Fruit fly (Drosophila melanogaster) ovary, adult (tissue): ENCODE measurements around the gene Egfrap.

Source experiments
- CG17801 ChIP-seq: fragments of 200-800 bp; optimal IDR thresholded peaks from 2 replicates; lab custom pipeline; 2019; ENCODE audit warnings: missing biosample characterization, mild to moderate bottlenecking, missing genetic modification characterization, moderate library complexity; ENCODE audit not compliant: partially characterized antibody

The Egfrap gene

DNA sequence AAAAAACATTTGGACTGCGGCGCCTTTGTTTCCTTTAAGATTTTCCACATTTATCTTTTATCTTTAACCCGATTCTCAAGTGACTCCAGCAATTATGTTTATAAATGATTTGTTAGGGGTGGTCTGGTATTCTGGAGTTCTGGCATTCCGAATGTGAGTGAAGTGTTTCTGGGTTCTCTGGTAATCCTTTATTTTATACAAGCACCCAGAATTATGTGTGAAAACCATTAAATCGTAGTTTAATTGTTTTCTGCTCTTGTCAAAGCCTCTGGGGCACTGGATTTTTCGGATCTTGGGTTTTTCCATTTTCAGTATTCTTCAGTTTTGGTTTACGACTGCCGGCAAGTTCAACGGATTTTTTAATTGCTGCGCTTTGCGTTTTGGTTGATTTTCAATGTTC, 29.0 kb upstream of the Egfrap start:
- TF ChIP-seq CG17801 (GFP tag; lab: Kevin White, UChicago) = no peak

DNA sequence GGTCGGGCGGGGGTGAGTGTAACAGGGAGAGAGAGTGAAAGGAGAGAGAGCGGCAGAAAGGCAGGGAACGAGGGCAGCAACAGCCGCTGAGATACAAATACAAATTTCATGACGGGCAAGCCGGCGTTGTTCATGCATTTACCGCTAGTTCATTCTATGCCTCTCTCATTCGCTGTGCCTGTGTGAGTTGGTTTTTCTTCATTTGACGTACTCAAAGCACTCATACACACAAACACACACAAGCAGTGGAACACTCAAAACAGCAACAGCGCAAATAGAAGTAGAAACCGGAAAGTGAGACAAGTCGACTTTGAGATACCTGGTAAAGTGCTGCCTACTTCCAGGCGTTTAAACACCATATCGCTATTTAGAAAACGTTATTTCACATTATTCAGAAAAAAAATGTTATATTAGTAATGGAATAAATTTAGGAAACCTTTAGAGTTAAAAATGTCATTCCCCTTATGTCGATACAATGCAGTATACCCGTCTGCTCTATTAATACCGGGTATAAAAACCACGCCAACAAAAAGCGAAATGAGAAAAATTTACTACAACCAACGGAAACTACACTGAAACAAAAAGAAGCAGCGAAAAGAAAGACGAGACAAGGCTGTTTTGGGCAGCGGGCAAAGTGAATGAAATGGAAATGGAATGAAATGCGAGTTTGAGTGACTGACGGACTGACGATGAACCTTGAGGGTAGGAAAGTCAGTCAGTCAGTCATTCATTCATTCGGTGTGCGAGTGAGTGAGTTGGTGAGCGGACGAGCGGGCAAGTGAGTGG, 25.9 kb upstream of the Egfrap start:
- TF ChIP-seq CG17801 (GFP tag; lab: Kevin White, UChicago) = no peak

DNA sequence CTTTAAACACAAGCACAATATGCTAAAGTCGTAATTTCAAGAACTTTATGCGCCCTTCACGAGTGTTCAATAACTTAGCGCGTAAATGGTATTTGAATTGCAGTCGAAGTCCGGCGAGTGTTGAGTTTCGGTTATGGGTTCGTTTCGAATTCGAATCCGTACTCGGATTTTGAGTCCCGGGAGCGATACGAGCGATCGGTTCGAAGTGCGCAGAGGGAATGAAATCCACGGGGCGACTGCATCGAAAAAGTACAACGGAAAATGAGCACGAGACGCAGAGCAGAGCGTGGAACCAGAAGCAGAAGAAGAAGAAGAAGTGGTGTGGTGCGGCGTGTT, 25.3 kb upstream of the Egfrap start, which contains the start of gene CG10479:
Gene CG10479 (minus strand): TSS at position 223 of the 336 bp plus-strand sequence.
- no peak for TF ChIP-seq CG17801 (GFP tag; lab: Kevin White, UChicago)

DNA sequence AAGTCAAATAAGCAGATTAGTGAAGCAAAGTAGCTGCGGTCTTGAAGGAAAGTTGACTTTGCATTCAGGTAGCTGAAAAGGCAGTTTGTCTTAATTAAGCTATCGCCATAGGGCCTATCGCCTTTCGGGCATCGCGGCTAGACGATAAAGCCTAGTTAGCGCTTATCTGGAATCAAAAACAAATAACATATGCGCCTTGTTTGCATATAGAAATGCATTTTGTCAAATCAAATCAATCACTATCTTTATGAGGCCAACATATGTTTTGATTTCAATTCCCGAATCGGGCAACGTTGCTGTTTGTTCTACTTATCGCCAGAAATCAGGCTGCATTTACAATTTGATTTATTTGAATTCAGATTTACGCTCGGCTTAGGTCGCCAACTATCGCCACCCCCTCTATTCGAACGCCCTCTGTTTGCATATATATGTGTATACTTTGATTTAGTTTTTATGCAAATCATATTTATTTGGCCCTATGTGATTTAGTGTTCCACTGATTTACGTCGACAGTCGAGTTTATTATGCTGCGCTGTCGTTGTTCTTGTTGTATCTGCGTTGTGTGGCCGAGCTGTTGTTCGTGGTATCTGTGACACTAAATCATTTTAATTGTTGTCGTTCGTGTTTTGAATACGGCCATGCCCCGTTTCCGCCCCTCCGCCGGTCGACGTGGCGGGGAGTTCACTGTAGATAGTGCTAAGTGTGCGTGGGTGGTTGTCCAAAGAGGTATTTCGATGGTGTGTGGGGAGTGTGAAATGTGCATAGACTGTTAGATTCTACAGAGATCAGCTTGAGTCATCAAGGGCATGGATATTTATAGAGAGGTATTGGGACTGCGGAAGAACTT, 24.3 kb upstream of the Egfrap start:
- no peak for TF ChIP-seq CG17801 (GFP tag; lab: Kevin White, UChicago)

DNA sequence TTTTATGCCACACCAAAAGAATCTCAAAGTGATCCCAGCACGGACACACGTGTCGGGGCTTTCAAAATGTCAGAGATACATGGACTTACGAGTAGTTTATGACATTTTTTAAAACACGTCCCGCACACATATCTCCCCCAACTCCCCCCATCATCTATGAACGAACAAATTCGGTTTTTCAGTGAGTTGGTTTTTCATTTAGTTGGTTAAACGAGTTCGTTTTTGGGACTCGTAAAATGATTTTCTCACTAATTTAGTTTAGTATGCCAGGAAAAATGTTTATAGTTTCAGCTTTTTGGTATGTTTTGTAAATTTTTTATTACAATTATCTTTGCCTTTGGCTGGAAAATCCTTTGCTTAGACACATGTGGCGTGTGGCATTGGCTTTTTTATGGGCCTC, 21.0 kb upstream of the Egfrap start:
- TF ChIP-seq CG17801 (GFP tag; lab: Kevin White, UChicago) = no peak

DNA sequence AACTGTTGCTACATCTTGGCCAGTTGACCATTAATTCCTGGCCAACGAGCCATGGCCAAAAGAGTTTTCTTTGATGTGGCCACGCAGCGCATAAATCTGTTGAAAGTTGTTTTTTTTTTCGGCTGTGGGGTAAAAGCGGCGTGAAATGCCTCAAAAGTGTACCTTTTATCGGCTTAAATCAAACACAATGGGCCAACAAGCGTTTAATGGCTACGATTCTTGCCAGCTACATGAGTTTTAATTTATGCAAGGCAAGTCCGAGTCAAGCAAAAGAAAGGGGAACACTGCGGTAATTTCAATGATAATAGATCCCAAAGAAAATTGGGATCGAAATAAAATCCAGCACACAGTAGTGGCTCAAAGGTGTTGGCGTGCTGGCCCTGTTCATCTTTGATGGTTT, 19.7 kb upstream of the Egfrap start:
- TF ChIP-seq CG17801 (GFP tag; lab: Kevin White, UChicago) = no peak

DNA sequence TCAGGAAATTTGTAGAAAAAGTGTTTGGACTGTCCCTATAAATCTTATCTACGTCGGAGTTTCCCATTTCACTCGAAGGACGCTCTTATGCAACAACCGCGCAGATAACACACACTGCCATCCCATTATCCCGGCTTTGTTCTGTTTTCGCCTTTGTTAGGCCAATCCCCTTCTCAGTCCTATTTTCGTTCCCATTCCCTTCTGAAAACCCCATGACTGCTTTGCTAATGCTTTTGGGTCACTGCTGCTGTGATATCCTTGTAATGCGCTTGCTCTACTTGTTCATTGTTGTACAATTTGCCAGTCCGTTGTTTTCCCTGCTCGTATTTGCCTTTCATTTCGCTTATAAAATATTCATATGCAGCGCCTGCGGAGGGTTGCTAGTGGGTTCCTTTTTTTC, 18.7 kb upstream of the Egfrap start:
- no peak for TF ChIP-seq CG17801 (GFP tag; lab: Kevin White, UChicago)

DNA sequence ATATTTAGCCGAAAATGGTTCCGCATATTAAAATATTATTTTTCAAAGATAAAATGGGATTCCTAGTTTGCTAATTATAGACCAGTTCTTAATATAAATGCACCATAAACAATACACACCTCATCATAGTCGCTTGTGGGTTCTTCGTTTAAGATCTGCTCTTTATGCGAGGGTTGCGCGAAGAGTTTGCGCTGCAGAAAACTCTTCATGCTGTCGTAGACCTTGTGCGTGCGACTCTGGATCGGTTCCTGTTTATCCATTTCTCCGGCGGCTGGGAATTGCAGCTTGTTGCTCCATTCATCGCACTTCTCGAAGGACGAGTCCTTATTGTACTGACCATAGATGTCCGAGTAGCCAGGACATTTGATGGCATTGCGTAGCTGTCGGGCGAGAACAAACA, 18.2 kb upstream of the Egfrap start:
- no peak for TF ChIP-seq CG17801 (GFP tag; lab: Kevin White, UChicago)

DNA sequence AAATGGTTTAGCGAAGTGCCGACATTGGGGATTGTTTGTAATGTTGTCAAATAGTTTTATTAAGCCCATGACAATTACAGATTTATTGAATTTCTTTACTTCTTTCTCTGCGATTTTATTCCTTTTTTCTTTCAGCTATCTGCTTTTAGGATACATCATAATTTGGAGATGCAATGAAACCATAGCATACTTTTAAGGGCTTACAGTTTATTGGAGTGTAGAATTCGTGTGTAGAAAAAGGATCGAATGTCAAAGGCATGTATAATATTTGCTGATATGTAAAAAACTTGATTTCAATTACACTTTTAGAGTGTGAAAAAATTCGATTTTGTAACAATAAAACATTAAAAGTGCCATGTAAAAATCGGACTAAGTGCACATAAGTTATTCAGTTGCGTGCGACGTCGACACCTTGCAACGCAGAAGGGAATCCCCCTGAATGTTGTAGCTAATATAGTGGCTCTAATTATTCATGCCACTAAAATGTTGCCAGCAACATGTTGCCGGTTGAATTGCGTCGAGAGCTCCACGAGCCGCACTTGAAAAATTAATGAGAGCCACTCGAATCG, 16.5 kb upstream of the Egfrap start:
- no peak for TF ChIP-seq CG17801 (GFP tag; lab: Kevin White, UChicago)

DNA sequence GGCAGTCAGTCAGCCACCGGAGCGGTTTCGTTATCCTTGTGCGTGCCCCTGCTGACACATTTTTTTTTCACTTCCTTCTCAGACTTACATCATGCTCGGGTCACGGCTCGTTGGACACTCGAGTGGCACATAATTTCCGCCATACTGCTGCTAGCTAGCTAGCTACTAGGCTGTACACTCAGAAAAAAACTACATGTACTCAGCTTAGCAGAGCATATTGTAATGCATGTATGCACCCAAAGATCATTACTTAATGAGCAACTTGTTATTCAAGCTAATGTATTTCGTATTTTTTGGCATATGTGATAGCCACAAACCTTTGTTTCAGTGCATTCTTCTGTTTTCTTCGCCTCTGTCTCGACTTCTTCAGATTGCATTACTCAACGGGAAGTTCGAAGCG, 13.9 kb upstream of the Egfrap start:
- TF ChIP-seq CG17801 (GFP tag; lab: Kevin White, UChicago) = no peak

DNA sequence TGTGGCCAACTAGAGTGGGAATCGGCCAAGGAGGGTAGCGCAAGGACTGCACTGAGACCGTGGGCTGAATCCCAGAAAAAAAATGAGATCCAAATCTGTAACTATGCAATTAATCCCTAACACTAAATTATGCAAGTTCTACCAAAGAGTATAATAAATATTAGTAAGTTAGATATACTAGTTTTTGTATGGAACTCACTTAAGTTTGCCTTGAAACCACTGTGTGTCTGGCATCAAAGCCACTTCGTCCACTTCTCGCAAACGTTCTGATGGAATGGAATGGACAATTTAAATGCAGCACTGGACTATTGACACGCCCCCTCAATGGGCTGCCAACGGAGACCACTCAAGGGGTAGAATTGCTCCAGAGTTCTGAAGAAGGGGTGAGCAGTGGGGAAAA, 7.7 kb upstream of the Egfrap start:
- no peak for TF ChIP-seq CG17801 (GFP tag; lab: Kevin White, UChicago)

DNA sequence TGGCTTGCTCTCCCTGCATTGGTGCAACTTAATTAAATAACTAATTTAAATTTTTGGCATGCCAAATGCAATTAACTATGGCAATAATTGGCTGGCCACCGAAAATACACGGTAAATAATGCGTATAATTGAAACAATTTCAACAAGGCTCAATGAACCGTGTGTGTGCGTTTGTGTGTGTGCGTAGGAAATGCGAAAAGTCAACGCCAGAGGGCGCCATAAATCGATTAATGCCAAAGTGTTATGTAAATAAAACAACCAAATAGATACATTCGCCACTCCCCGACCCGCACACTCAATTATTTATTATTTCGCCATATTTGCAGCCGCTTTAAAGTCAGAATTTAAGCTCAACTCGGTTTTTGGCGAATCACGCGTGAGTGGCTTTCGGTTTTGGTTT, 6.7 kb upstream of the Egfrap start:
- TF ChIP-seq CG17801 (GFP tag; lab: Kevin White, UChicago) = no peak

DNA sequence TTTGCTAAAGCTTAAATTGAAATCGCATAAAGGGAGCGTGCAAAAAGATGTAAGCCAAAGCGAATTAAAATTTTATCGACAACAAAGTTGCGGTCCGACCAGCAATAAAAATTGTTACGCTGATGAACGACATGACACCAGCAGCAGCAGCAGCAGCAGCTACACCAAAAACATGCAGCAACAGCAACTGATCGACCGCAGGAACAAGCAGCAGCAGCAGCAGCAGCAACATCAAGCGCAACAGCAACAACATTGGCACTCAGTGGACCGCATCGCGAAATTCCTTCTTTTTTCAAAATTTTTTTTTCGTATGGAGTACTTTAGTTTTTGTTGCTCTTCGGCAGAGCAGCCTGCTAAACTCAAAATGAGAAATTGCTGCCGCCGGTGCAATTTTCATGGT, 4.5 kb upstream of the Egfrap start:
- no peak for TF ChIP-seq CG17801 (GFP tag; lab: Kevin White, UChicago)

DNA sequence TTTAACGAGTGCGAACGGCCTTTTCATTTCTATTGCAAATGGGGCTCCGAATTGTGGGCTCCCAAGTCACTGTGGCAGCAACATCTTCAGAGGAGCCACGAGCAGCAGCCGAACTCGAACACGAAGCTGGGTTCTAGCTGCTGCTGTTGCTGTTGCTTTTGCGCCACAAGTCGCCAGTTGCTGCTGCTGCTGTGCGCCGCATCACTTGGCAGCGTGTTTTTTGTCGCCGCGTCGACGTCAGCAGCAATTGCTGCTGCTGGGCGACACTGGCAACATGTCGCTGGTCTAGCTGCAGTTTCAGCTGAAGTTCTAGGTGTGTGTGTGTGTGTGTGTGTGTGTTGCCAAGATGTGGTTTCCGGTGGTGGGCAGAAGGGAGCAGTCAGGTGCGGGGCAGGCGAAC, 2.1 kb upstream of the Egfrap start:
- no peak for TF ChIP-seq CG17801 (GFP tag; lab: Kevin White, UChicago)

DNA sequence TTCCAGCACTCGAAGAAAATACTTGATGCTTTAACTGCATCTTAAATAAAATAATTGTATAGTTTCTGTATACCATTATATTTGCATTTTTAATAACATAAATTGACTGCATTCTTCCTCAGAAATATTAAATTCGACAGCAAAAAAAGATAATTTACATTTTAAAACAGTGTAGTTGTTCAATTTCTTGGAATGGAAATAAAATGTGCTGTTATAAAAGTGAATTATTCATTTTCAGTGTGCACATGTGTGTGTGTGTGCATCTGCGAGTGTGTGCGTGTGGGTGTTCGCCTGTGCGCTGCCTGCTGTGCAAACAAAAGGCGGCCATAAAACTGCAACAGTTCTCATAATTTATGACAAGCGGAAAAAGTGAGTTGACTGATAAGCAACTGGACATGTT, 1.7 kb upstream of the Egfrap start:
- TF ChIP-seq CG17801 (GFP tag; lab: Kevin White, UChicago) = no peak
